Fruit fly (Drosophila melanogaster) whole organism, embryonic: ENCODE measurements around the gene CG7080.

Source experiments
- ATbp ChIP-seq: fragments of 200-800 bp; sonication (Bioruptor generic); optimal IDR thresholded peaks from 2 replicates; lab custom pipeline; 2017; ENCODE audit warnings: missing biosample characterization, mild to moderate bottlenecking, missing genetic modification characterization, missing genetic modification reagents
- Atf3 ChIP-seq: fragments of 200-800 bp; sonication (Bioruptor generic); optimal IDR thresholded peaks from 3 replicates; lab custom pipeline; 2016; ENCODE audit warnings: missing biosample characterization, missing genetic modification characterization
- BtbVII ChIP-seq: fragments of 200-800 bp; sonication (Bioruptor generic); optimal IDR thresholded peaks from 3 replicates; lab custom pipeline; 2017; ENCODE audit warnings: missing biosample characterization, mild to moderate bottlenecking, missing genetic modification characterization
- CG10654 ChIP-seq: fragments of 200-800 bp; sonication (Bioruptor generic); optimal IDR thresholded peaks from 2 replicates; lab custom pipeline; 2016; ENCODE audit warnings: missing biosample characterization, missing genetic modification characterization
- CG11504 ChIP-seq: fragments of 200-800 bp; sonication (Bioruptor generic); optimal IDR thresholded peaks from 3 replicates; lab custom pipeline; 2019; ENCODE audit warnings: missing biosample characterization, mild to moderate bottlenecking, missing genetic modification characterization, moderate library complexity
- CG13424 ChIP-seq: fragments of 200-800 bp; sonication (Bioruptor generic); optimal IDR thresholded peaks from 2 replicates; lab custom pipeline; 2019; ENCODE audit warnings: missing biosample characterization, mild to moderate bottlenecking, missing genetic modification characterization, moderate library complexity
- CG13775 ChIP-seq: fragments of 200-800 bp; sonication (Bioruptor generic); optimal IDR thresholded peaks from 3 replicates; lab custom pipeline; 2017; ENCODE audit warnings: missing biosample characterization, mild to moderate bottlenecking, missing genetic modification characterization
- CG14014 ChIP-seq: fragments of 200-800 bp; sonication (Bioruptor generic); IDR thresholded peaks from 2 replicates; pipeline ENCODE4 v1.3.6; 2022; ENCODE audit warnings: missing biosample characterization, missing genetic modification characterization
- CG14050 ChIP-seq: fragments of 200-800 bp; sonication (Bioruptor generic); IDR thresholded peaks from 3 replicates; pipeline ENCODE4 v1.3.6; 2022; ENCODE audit warnings: missing biosample characterization, missing genetic modification characterization
- CG14441 ChIP-seq: fragments of 200-800 bp; sonication (Bioruptor generic); IDR thresholded peaks from 2 replicates; pipeline ENCODE4 v1.3.6; 2022; ENCODE audit warnings: missing biosample characterization, missing genetic modification characterization
- CG14965 ChIP-seq: fragments of 200-800 bp; sonication (Bioruptor generic); optimal IDR thresholded peaks from 2 replicates; lab custom pipeline; 2016; ENCODE audit warnings: missing biosample characterization, missing genetic modification characterization, borderline replicate concordance
- CG1603 ChIP-seq: fragments of 200-800 bp; sonication (Bioruptor generic); optimal IDR thresholded peaks from 2 replicates; lab custom pipeline; 2019; ENCODE audit warnings: missing biosample characterization, mild to moderate bottlenecking, missing genetic modification characterization, moderate library complexity
- CG16779 ChIP-seq: fragments of 200-800 bp; sonication (Bioruptor generic); IDR thresholded peaks from 2 replicates; pipeline ENCODE4 v1.3.6; 2022; ENCODE audit warnings: missing biosample characterization, missing genetic modification characterization
- CG17359 ChIP-seq: fragments of 200-800 bp; sonication (Bioruptor generic); optimal IDR thresholded peaks from 3 replicates; lab custom pipeline; 2018; ENCODE audit warnings: missing biosample characterization, mild to moderate bottlenecking, missing genetic modification characterization, moderate library complexity
- CG17912 ChIP-seq: fragments of 200-800 bp; sonication (Bioruptor generic); optimal IDR thresholded peaks from 2 replicates; lab custom pipeline; 2018; ENCODE audit warnings: missing biosample characterization, mild to moderate bottlenecking, missing genetic modification characterization
- CG18262 ChIP-seq: fragments of 200-800 bp; optimal IDR thresholded peaks from 3 replicates; lab custom pipeline; 2019; ENCODE audit warnings: missing biosample characterization, mild to moderate bottlenecking, missing genetic modification characterization, moderate library complexity
- CG32772 ChIP-seq: fragments of 200-800 bp; sonication (Bioruptor generic); IDR thresholded peaks from 2 replicates; pipeline ENCODE4 v1.3.6; 2022; ENCODE audit warnings: missing biosample characterization, missing genetic modification characterization
- CG4854 ChIP-seq: fragments of 200-800 bp; sonication (Bioruptor generic); optimal IDR thresholded peaks from 2 replicates; lab custom pipeline; 2016; ENCODE audit warnings: missing biosample characterization, missing genetic modification characterization, inconsistent platforms
- CG6654 ChIP-seq: fragments of 200-800 bp; sonication (Bioruptor generic); optimal IDR thresholded peaks from 2 replicates; lab custom pipeline; 2017; ENCODE audit warnings: missing biosample characterization, mild to moderate bottlenecking, missing genetic modification characterization
- CG6689 ChIP-seq: fragments of 200-800 bp; sonication (Bioruptor generic); IDR thresholded peaks from 2 replicates; pipeline ENCODE4 v1.3.6; 2022; ENCODE audit warnings: missing biosample characterization, missing genetic modification characterization
- CG7372 ChIP-seq: fragments of 200-800 bp; sonication (Bioruptor generic); IDR thresholded peaks from 2 replicates; pipeline ENCODE4 v1.3.6; 2022; ENCODE audit warnings: missing biosample characterization, missing genetic modification characterization
- CG8944 ChIP-seq: fragments of 200-800 bp; sonication (Bioruptor generic); optimal IDR thresholded peaks from 3 replicates; lab custom pipeline; 2016; ENCODE audit warnings: missing biosample characterization, missing genetic modification characterization
- CG9797 ChIP-seq: fragments of 200-800 bp; sonication (Bioruptor generic); optimal IDR thresholded peaks from 3 replicates; lab custom pipeline; 2018; ENCODE audit warnings: missing biosample characterization, mild to moderate bottlenecking, missing genetic modification characterization
- CHES-1-like ChIP-seq: fragments of 200-800 bp; sonication (Bioruptor generic); optimal IDR thresholded peaks from 2 replicates; lab custom pipeline; 2016; ENCODE audit warnings: missing biosample characterization, missing genetic modification characterization
- Dek ChIP-seq: fragments of 200-800 bp; sonication (Bioruptor generic); optimal IDR thresholded peaks from 3 replicates; lab custom pipeline; 2019; ENCODE audit warnings: missing biosample characterization, mild to moderate bottlenecking, missing genetic modification characterization, moderate library complexity
- Dip2 ChIP-seq: fragments of 200-800 bp; sonication (Bioruptor generic); IDR thresholded peaks from 2 replicates; pipeline ENCODE4 v1.3.6; 2022; ENCODE audit warnings: missing biosample characterization, missing genetic modification characterization
- Eip74EF ChIP-seq, 2 experiments: fragments of 200-800 bp in 1 of 2; fragments of >200 bp in 1 of 2; sonication (Bioruptor generic) in 1 of 2; optimal IDR thresholded peaks; 2 replicates each; lab custom pipeline; 2017 to 2019; ENCODE audit warnings: missing biosample characterization in 2 of 2, missing genetic modification characterization in 2 of 2, mild to moderate bottlenecking in 1 of 2, moderate library complexity in 1 of 2
- H2.0 ChIP-seq: fragments of 200-800 bp; sonication (Bioruptor generic); IDR thresholded peaks from 2 replicates; pipeline ENCODE4 v1.3.6; 2022; ENCODE audit warnings: missing biosample characterization, missing genetic modification characterization
- HLH3B ChIP-seq: fragments of 200-800 bp; sonication (Bioruptor generic); IDR thresholded peaks from 2 replicates; pipeline ENCODE4 v1.3.6; 2022; ENCODE audit warnings: missing biosample characterization, missing genetic modification characterization
- Hand ChIP-seq: fragments of 200-800 bp; sonication (Bioruptor generic); optimal IDR thresholded peaks from 2 replicates; lab custom pipeline; 2017; ENCODE audit warnings: mild to moderate bottlenecking, missing biosample characterization, missing genetic modification reagents, missing genetic modification characterization
- Hr51 ChIP-seq, 2 experiments: fragments of 200-800 bp; sonication (Bioruptor generic); optimal IDR thresholded peaks; 2 replicates in 1 of 2; 3 replicates in 1 of 2; lab custom pipeline; 2016 to 2018; ENCODE audit warnings: missing biosample characterization in 2 of 2, missing genetic modification characterization in 2 of 2, mild to moderate bottlenecking in 1 of 2, moderate library complexity in 1 of 2
- NC2α ChIP-seq: fragments of 200-800 bp; sonication (Bioruptor generic); optimal IDR thresholded peaks from 2 replicates; lab custom pipeline; 2016; ENCODE audit warnings: missing biosample characterization, missing genetic modification characterization
- ci ChIP-seq: fragments of 200-800 bp; sonication (Bioruptor generic); IDR thresholded peaks from 3 replicates; pipeline ENCODE4 v1.3.6; 2022; ENCODE audit warnings: missing biosample characterization, missing genetic modification characterization
- dmrt11E ChIP-seq: fragments of 200-800 bp; sonication (Bioruptor generic); optimal IDR thresholded peaks from 3 replicates; lab custom pipeline; 2018; ENCODE audit warnings: missing biosample characterization, mild to moderate bottlenecking, missing genetic modification characterization, moderate library complexity
- dysf ChIP-seq: fragments of 200-800 bp; sonication (Bioruptor generic); IDR thresholded peaks from 3 replicates; pipeline ENCODE4 v1.3.6; 2022; ENCODE audit warnings: missing biosample characterization, missing genetic modification characterization
- en ChIP-seq: fragments of 200-800 bp; sonication (Bioruptor generic); optimal IDR thresholded peaks from 2 replicates; lab custom pipeline; 2016; ENCODE audit warnings: missing biosample characterization, missing genetic modification characterization
- fd96Cb ChIP-seq: fragments of 200-800 bp; sonication (Bioruptor generic); optimal IDR thresholded peaks from 2 replicates; lab custom pipeline; 2018; ENCODE audit warnings: missing biosample characterization, mild to moderate bottlenecking, missing genetic modification characterization, moderate library complexity
- gce ChIP-seq: fragments of 200-800 bp; sonication (Bioruptor generic); IDR thresholded peaks from 3 replicates; pipeline ENCODE4 v1.3.6; 2022; ENCODE audit warnings: missing biosample characterization, missing genetic modification characterization
- gcm ChIP-seq: fragments of 200-800 bp; sonication (Bioruptor generic); optimal IDR thresholded peaks from 2 replicates; lab custom pipeline; 2019; ENCODE audit warnings: missing biosample characterization, mild to moderate bottlenecking, missing genetic modification characterization, moderate library complexity
- insv ChIP-seq, 2 experiments: fragments of 200-800 bp; sonication (Bioruptor generic); optimal IDR thresholded peaks; 3 replicates each; lab custom pipeline; 2016 to 2018; ENCODE audit warnings: missing biosample characterization in 2 of 2, missing genetic modification characterization in 2 of 2
- nau ChIP-seq: fragments of 200-800 bp; sonication (Bioruptor generic); optimal IDR thresholded peaks from 3 replicates; lab custom pipeline; 2017; ENCODE audit warnings: missing biosample characterization, mild to moderate bottlenecking, missing genetic modification characterization, missing genetic modification reagents
- onecut ChIP-seq: fragments of 200-800 bp; sonication (Bioruptor generic); IDR thresholded peaks from 2 replicates; pipeline ENCODE4 v1.3.6; 2022; ENCODE audit warnings: missing biosample characterization, missing genetic modification characterization
- prd ChIP-seq, 3 experiments: fragments of >200 bp in 2 of 3; fragments of 200-800 bp in 1 of 3; sonication (Bioruptor generic) in 1 of 3; optimal IDR thresholded peaks in 2 of 3; IDR thresholded peaks in 1 of 3; 2 replicates in 2 of 3; 3 replicates in 1 of 3; pipeline versions ENCODE4 v1.3.6 to Lab custom; 2017 to 2022; ENCODE audit warnings: missing biosample characterization in 1 of 3, missing genetic modification characterization in 1 of 3
- sd ChIP-seq: fragments of 200-800 bp; sonication (Bioruptor generic); optimal IDR thresholded peaks from 3 replicates; lab custom pipeline; 2018; ENCODE audit warnings: missing biosample characterization, mild to moderate bottlenecking, missing genetic modification characterization, moderate library complexity
- seq ChIP-seq: fragments of 200-800 bp; sonication (Bioruptor generic); IDR thresholded peaks from 2 replicates; pipeline ENCODE4 v1.3.6; 2022; ENCODE audit warnings: missing biosample characterization, missing genetic modification characterization
- sim ChIP-seq: fragments of 200-800 bp; sonication (Bioruptor generic); IDR thresholded peaks from 2 replicates; pipeline ENCODE4 v1.3.6; 2022; ENCODE audit warnings: missing biosample characterization, missing genetic modification characterization
- trh ChIP-seq: fragments of 200-800 bp; sonication (Bioruptor generic); optimal IDR thresholded peaks from 2 replicates; lab custom pipeline; 2016; ENCODE audit warnings: missing biosample characterization, missing genetic modification characterization
- tx ChIP-seq: fragments of 200-800 bp; sonication (Bioruptor generic); optimal IDR thresholded peaks from 2 replicates; lab custom pipeline; 2016; ENCODE audit warnings: missing biosample characterization, missing genetic modification characterization

CG7080 gene

dm6 chr3R:22328665-22329350, at the start of gene CG7080 (continued):
- TF ChIP-seq CG9797 (GFP tag; lab: Kevin White, UChicago), result no peak
- TF ChIP-seq Dek, result no peak
- TF ChIP-seq CG6654 (GFP tag; lab: Kevin White, UChicago), result no peak
- TF ChIP-seq CG6689, result 0 out of 2 replicates have a peak, but pooled peaks have one; percentile 25
- TF ChIP-seq seq (GFP tag; lab: Robert Waterston, UW), result no peak
- TF ChIP-seq insv (GFP tag; optimal IDR thresholded peaks at IDR 0.05; lab: Kevin White, UChicago), result no peak
- TF ChIP-seq Dip2 (GFP tag; lab: Robert Waterston, UW), result no peak
- TF ChIP-seq BtbVII, result no peak
- TF ChIP-seq CG13424, result peak; percentile 34
- TF ChIP-seq Atf3 (GFP tag; lab: Kevin White, UChicago), result no peak
- peak; percentile 1 for TF ChIP-seq nau (GFP tag; lab: Kevin White, UChicago)
- no peak for TF ChIP-seq CG14965
- TF ChIP-seq CG10654 (GFP tag; lab: Kevin White, UChicago), result no peak
- no peak for TF ChIP-seq CG8944 (GFP tag; lab: Kevin White, UChicago)
- no peak for TF ChIP-seq CG17912 (GFP tag; lab: Kevin White, UChicago)
- no peak for TF ChIP-seq CG13775
- TF ChIP-seq H2.0, result 0 out of 2 replicates have a peak, but pooled peaks have one; percentile 10
- peak; percentile 45; the same call in 1 of the 3 replicates for TF ChIP-seq ci (GFP tag; lab: Robert Waterston, UW)
- TF ChIP-seq CG17359, result peak; percentile 54
- TF ChIP-seq CHES-1-like, result no peak
- TF ChIP-seq NC2α (GFP tag; lab: Kevin White, UChicago), result no peak
- no peak for TF ChIP-seq Hand (GFP tag; lab: Kevin White, UChicago)
- no peak for TF ChIP-seq tx
- no peak for TF ChIP-seq onecut (GFP tag; lab: Robert Waterston, UW)
- TF ChIP-seq dysf (GFP tag; lab: Robert Waterston, UW), result 0 out of 3 replicates have a peak, but pooled peaks have one; percentile 20
- TF ChIP-seq gcm, result no peak
- no peak for TF ChIP-seq sim (GFP tag; lab: Robert Waterston, UW)
- TF ChIP-seq CG14441, result peak; percentile 29; the same call in 1 of the 2 replicates
- TF ChIP-seq Hr51 (GFP tag; optimal IDR thresholded peaks at IDR 0.05; lab: Kevin White, UChicago), result peak in 1 of 2 experiments; percentile 72
- TF ChIP-seq prd (optimal IDR thresholded peaks at IDR 0.05; lab: Kevin White, UChicago), result no peak
- TF ChIP-seq prd (GFP tag; IDR thresholded peaks at IDR 0.05; lab: Robert Waterston, UW), result peak; percentile 25; the same call in 1 of the 3 replicates
- no peak for TF ChIP-seq CG14050
- no peak for TF ChIP-seq gce (GFP tag; lab: Robert Waterston, UW)
- peak; percentile 50 for TF ChIP-seq fd96Cb (tag; lab: Kevin White, UChicago)
- TF ChIP-seq CG4854, result no peak
- peak in 1 of 2 experiments; percentile 12 for TF ChIP-seq Eip74EF (GFP tag; optimal IDR thresholded peaks at IDR 0.05; lab: Kevin White, UChicago)
- peak; percentile 48 for TF ChIP-seq CG1603
- no peak for TF ChIP-seq en (GFP tag; lab: Kevin White, UChicago)
- TF ChIP-seq HLH3B, result peak; percentile 27; the same call in 1 of the 2 replicates
- no peak for TF ChIP-seq dmrt11E (tag; lab: Kevin White, UChicago)
- no peak for TF ChIP-seq CG14014 (GFP tag; lab: Robert Waterston, UW)
- peak; percentile 31 for TF ChIP-seq CG18262 (tag; lab: Kevin White, UChicago)
- TF ChIP-seq CG11504 (tag; lab: Kevin White, UChicago), result peak; percentile 72
- TF ChIP-seq ATbp (GFP tag; lab: Kevin White, UChicago), result peak; percentile 38
- 0 out of 2 replicates have a peak, but pooled peaks have one; percentile 41 for TF ChIP-seq CG32772
- no peak for TF ChIP-seq sd
- TF ChIP-seq CG16779 (GFP tag; lab: Robert Waterston, UW), result no peak
- TF ChIP-seq CG7372 (GFP tag; lab: Robert Waterston, UW), result no peak
- no peak for TF ChIP-seq trh (GFP tag; lab: Kevin White, UChicago)
